Worm (Caenorhabditis elegans): Measurements from ENCODE around the gene F53F4.1.

The F53F4.1 gene

ce11 chrV:13584484-13584883 lies at the start of gene F53F4.1:
F53F4.1 (plus strand) TSS chrV:13584784.
- TF ChIP-seq snpc-4 (tag; optimal IDR thresholded peaks at IDR 0.05): no peak
- TF ChIP-seq jun-1 (tag; optimal IDR thresholded peaks at IDR 0.05): no peak
- no peak for TF ChIP-seq dsc-1 (tag; optimal IDR thresholded peaks at IDR 0.05)
- TF ChIP-seq unc-86 (tag; optimal IDR thresholded peaks at IDR 0.05): no peak
- TF ChIP-seq skn-1 (tag; optimal IDR thresholded peaks at IDR 0.05): no peak
- TF ChIP-seq zag-1 (tag; optimal IDR thresholded peaks at IDR 0.05): no peak
- TF ChIP-seq elt-3 (tag; optimal IDR thresholded peaks at IDR 0.05): no peak
- no peak for TF ChIP-seq mef-2 (tag; optimal IDR thresholded peaks at IDR 0.05)
- no peak for TF ChIP-seq Y116A8C.19 (tag; optimal IDR thresholded peaks at IDR 0.05; ENCODE audit: borderline replicate concordance)
- no peak for TF ChIP-seq fos-1 (tag; optimal IDR thresholded peaks at IDR 0.05)
- no peak for TF ChIP-seq sox-4 (tag; optimal IDR thresholded peaks at IDR 0.05)
- no peak for TF ChIP-seq pax-3 (tag; optimal IDR thresholded peaks at IDR 0.05)
- no peak for TF ChIP-seq nhr-47 (tag; optimal IDR thresholded peaks at IDR 0.05)
- no peak for TF ChIP-seq efl-1 (optimal IDR thresholded peaks at IDR 0.05)
- TF ChIP-seq efl-1 (GFP tag; optimal IDR thresholded peaks at IDR 0.05 in 1 of 2): no peak
- TF ChIP-seq ceh-63 (GFP tag; optimal IDR thresholded peaks at IDR 0.05): no peak
- TF ChIP-seq nhr-19 (GFP tag; conservative IDR thresholded peaks at IDR 0.05): no peak
- TF ChIP-seq ztf-4 (tag; optimal IDR thresholded peaks at IDR 0.05): no peak
- no peak for TF ChIP-seq ceh-90 (tag; optimal IDR thresholded peaks at IDR 0.05)
- TF ChIP-seq tbx-2 (tag; optimal IDR thresholded peaks at IDR 0.05): no peak
- no peak for TF ChIP-seq lsy-2 (tag; optimal IDR thresholded peaks at IDR 0.05)

ce11 chrV:13536058-13536579 lies 48.5 kb upstream of the F53F4.1 start, which contains the start of gene frpr-5:
frpr-5 (minus strand) TSS chrV:13536108.
- TF ChIP-seq tbx-2 (tag; optimal IDR thresholded peaks at IDR 0.05) (peak; percentile 59), rnt-1 (tag; optimal IDR thresholded peaks at IDR 0.05) (no peak), lin-14 (GFP tag; optimal IDR thresholded peaks at IDR 0.05) (peak; percentile 16)

- TF ChIP-seq hlh-17 (GFP tag; optimal IDR thresholded peaks at IDR 0.05; ENCODE audit: borderline replicate concordance) (no peak), fkh-10 (GFP tag; optimal IDR thresholded peaks at IDR 0.05) (no peak), mef-2 (tag; optimal IDR thresholded peaks at IDR 0.05) (no peak), ama-1 (optimal IDR thresholded peaks at IDR 0.05) (no peak), lin-35 (GFP tag; optimal IDR thresholded peaks at IDR 0.05) (peak; percentile 73), unc-86 (tag; optimal IDR thresholded peaks at IDR 0.05) (peak; percentile 27), nhr-47 (tag; optimal IDR thresholded peaks at IDR 0.05) (peak; percentile 73), mep-1 (tag; optimal IDR thresholded peaks at IDR 0.05) (peak; percentile 56), snpc-4 (tag; optimal IDR thresholded peaks at IDR 0.05) (peak; percentile 49), nhr-28 (tag; optimal IDR thresholded peaks at IDR 0.05) (no peak), F16B12.6 (tag; optimal IDR thresholded peaks at IDR 0.05) (peak; percentile 17), lir-3 (tag; optimal IDR thresholded peaks at IDR 0.05; ENCODE audit: poor library complexity) (peak; percentile 88), unc-98 (GFP tag; IDR thresholded peaks at IDR 0.05) (peak; percentile 24; the same call in 1 of the 2 replicates), nhr-84 (tag; optimal IDR thresholded peaks at IDR 0.05) (no peak), xbp-1 (tag; optimal IDR thresholded peaks at IDR 0.05) (peak; percentile 58), sptf-1 (tag; optimal IDR thresholded peaks at IDR 0.05) (no peak), mdl-1 (tag; optimal IDR thresholded peaks at IDR 0.05) (peak in 1 of 2 experiments; percentile 50), lin-13 (GFP tag; optimal IDR thresholded peaks at IDR 0.05) (peak; percentile 15), rnt-1 (tag; optimal IDR thresholded peaks at IDR 0.05) (peak; percentile 94), nhr-237 (tag; optimal IDR thresholded peaks at IDR 0.05) (no peak), fkh-8 (tag; optimal IDR thresholded peaks at IDR 0.05) (peak; percentile 68), ztf-11 (tag; optimal IDR thresholded peaks at IDR 0.05) (peak in 1 of 2 experiments; percentile 72), vab-15 (tag; optimal IDR thresholded peaks at IDR 0.05) (no peak), hpl-2 (GFP tag; optimal IDR thresholded peaks at IDR 0.05) (no peak), ceh-90 (tag; optimal IDR thresholded peaks at IDR 0.05) (peak; percentile 87), dsc-1 (tag; optimal IDR thresholded peaks at IDR 0.05) (peak; percentile 55), fkh-4 (tag; optimal IDR thresholded peaks at IDR 0.05; ENCODE audit: borderline replicate concordance) (peak; percentile 67), elt-2 (tag; optimal IDR thresholded peaks at IDR 0.05) (peak; percentile 32), efl-1 (optimal IDR thresholded peaks at IDR 0.05) (peak; percentile 69 to 75), efl-1 (GFP tag; optimal IDR thresholded peaks at IDR 0.05 in 1 of 2) (peak; percentile 81 to 96), elt-3 (tag; optimal IDR thresholded peaks at IDR 0.05) (peak in 1 of 6 experiments; percentile 9), egl-13 (tag; optimal IDR thresholded peaks at IDR 0.05) (peak; percentile 59), irx-1 (tag; optimal IDR thresholded peaks at IDR 0.05) (peak; percentile 80), nhr-76 (tag; optimal IDR thresholded peaks at IDR 0.05) (no peak), ets-5 (GFP tag; IDR thresholded peaks at IDR 0.05) (no peak), C04F5.9 (tag; optimal IDR thresholded peaks at IDR 0.05) (peak; percentile 8)
Measured at ce11 chrV:13551601-13552000, 33.0 kb upstream of the F53F4.1 start, which contains the start of the genes C56A3.4 and C56A3.5. C56A3.4 (minus strand) TSS chrV:13551754. C56A3.5 (plus strand) TSS chrV:13551967.

All from whole organism, L1 larva.